Worm (Caenorhabditis elegans) whole organism, L1 larva: Measurements from ENCODE around the gene glb-13.

Source experiments
- C16A3.4 ChIP-seq: fragments of 150-350 bp; optimal IDR thresholded peaks from 2 replicates; lab custom pipeline; 2014; ENCODE audit warnings: missing biosample characterization, missing genetic modification characterization
- C34B4.2 ChIP-seq: sonication (generic microtip); optimal IDR thresholded peaks from 2 replicates; lab custom pipeline; 2017; ENCODE audit warnings: mild to moderate bottlenecking, missing genetic modification characterization, missing compliant biosample characterization
- aha-1 ChIP-seq: fragments of 150-350 bp; optimal IDR thresholded peaks from 2 replicates; lab custom pipeline; 2014; ENCODE audit warnings: missing biosample characterization, missing genetic modification characterization
- aly-2 ChIP-seq: fragments of 150-350 bp; optimal IDR thresholded peaks from 2 replicates; lab custom pipeline; 2014; ENCODE audit warnings: missing biosample characterization, missing genetic modification characterization
- ama-1 ChIP-seq: fragments of 150-350 bp; optimal IDR thresholded peaks from 2 replicates; lab custom pipeline; 2014
- blmp-1 ChIP-seq: fragments of 150-350 bp; optimal IDR thresholded peaks from 2 replicates; lab custom pipeline; 2014; ENCODE audit warnings: missing biosample characterization, missing genetic modification characterization
- ceh-63 ChIP-seq: fragments of 200-800 bp; sonication (Bioruptor generic); optimal IDR thresholded peaks from 2 replicates; lab custom pipeline; 2018; ENCODE audit warnings: mild to moderate bottlenecking, missing genetic modification characterization, missing compliant biosample characterization
- ceh-82 ChIP-seq, 3 experiments: fragments of 150-350 bp in 1 of 3; sonication (generic microtip) in 2 of 3; optimal IDR thresholded peaks; 2 replicates each; lab custom pipeline; 2014 to 2017; ENCODE audit warnings: missing biosample characterization in 3 of 3, missing genetic modification characterization in 3 of 3
- ceh-90 ChIP-seq: sonication (generic microtip); optimal IDR thresholded peaks from 2 replicates; lab custom pipeline; 2016; ENCODE audit warnings: missing genetic modification characterization, missing compliant biosample characterization
- ces-1 ChIP-seq: fragments of 150-350 bp; optimal IDR thresholded peaks from 2 replicates; lab custom pipeline; 2014; ENCODE audit warnings: missing biosample characterization, missing genetic modification reagents, missing genetic modification characterization
- dpl-1 ChIP-seq, 3 experiments: fragments of 150-350 bp in 2 of 3; sonication (generic microtip) in 1 of 3; optimal IDR thresholded peaks; 2 replicates each; lab custom pipeline; 2014 to 2017; ENCODE audit warnings: missing biosample characterization in 3 of 3, missing genetic modification characterization in 3 of 3, missing genetic modification reagents in 3 of 3
- dsc-1 ChIP-seq: sonication (generic microtip); optimal IDR thresholded peaks from 2 replicates; lab custom pipeline; 2016; ENCODE audit warnings: mild to moderate bottlenecking, missing genetic modification characterization, missing compliant biosample characterization
- efl-1 ChIP-seq, 4 experiments: fragments of 150-350 bp; optimal IDR thresholded peaks in 3 of 4; peaks in 1 of 4; 1 replicate in 1 of 4; 2 replicates in 3 of 4; lab custom pipeline; 2014; ENCODE audit warnings: missing biosample characterization in 2 of 4, missing genetic modification characterization in 2 of 4, missing genetic modification reagents in 2 of 4
- egl-27 ChIP-seq, 2 experiments: fragments of 150-350 bp in 1 of 2; sonication (generic microtip); optimal IDR thresholded peaks; 3 replicates each; lab custom pipeline; 2017 to 2018; ENCODE audit warnings: missing biosample characterization in 2 of 2, missing genetic modification characterization in 2 of 2, missing genetic modification reagents in 2 of 2
- elt-3 ChIP-seq, 6 experiments: fragments of 150-350 bp in 1 of 6; sonication (generic microtip); optimal IDR thresholded peaks; 2 replicates each; lab custom pipeline; 2017 to 2018; ENCODE audit warnings: missing biosample characterization in 6 of 6, missing genetic modification characterization in 6 of 6, inconsistent platforms in 1 of 6
- ets-5 ChIP-seq: fragments of 200-800 bp; sonication (Bioruptor generic); IDR thresholded peaks from 2 replicates; pipeline ENCODE4 v1.3.6; 2022; ENCODE audit warnings: missing genetic modification characterization, missing compliant biosample characterization
- fkh-8 ChIP-seq: sonication (generic microtip); optimal IDR thresholded peaks from 2 replicates; lab custom pipeline; 2016; ENCODE audit warnings: mild to moderate bottlenecking, missing genetic modification characterization, missing compliant biosample characterization
- fos-1 ChIP-seq: fragments of 150-350 bp; optimal IDR thresholded peaks from 2 replicates; lab custom pipeline; 2014; ENCODE audit warnings: missing biosample characterization, missing genetic modification characterization
- hlh-17 ChIP-seq: fragments of 200-800 bp; sonication (Bioruptor generic); optimal IDR thresholded peaks from 2 replicates; lab custom pipeline; 2018; ENCODE audit warnings: missing genetic modification characterization, mild to moderate bottlenecking, missing compliant biosample characterization, moderate library complexity, borderline replicate concordance
- hlh-4 ChIP-seq: sonication (generic microtip); optimal IDR thresholded peaks from 2 replicates; lab custom pipeline; 2016; ENCODE audit warnings: mild to moderate bottlenecking, missing genetic modification characterization, missing compliant biosample characterization
- hpl-2 ChIP-seq: fragments of 150-350 bp; optimal IDR thresholded peaks from 2 replicates; lab custom pipeline; 2014; ENCODE audit warnings: missing biosample characterization, missing genetic modification reagents, missing genetic modification characterization
- irx-1 ChIP-seq: sonication (generic microtip); optimal IDR thresholded peaks from 2 replicates; lab custom pipeline; 2016; ENCODE audit warnings: missing genetic modification characterization, missing compliant biosample characterization
- isw-1 ChIP-seq: fragments of 200-800 bp; sonication (Bioruptor generic); IDR thresholded peaks from 2 replicates; pipeline ENCODE4 v1.3.6; 2022; ENCODE audit warnings: missing genetic modification characterization, missing compliant biosample characterization
- lin-13 ChIP-seq: fragments of 150-350 bp; optimal IDR thresholded peaks from 2 replicates; lab custom pipeline; 2014; ENCODE audit warnings: missing biosample characterization, missing genetic modification reagents, missing genetic modification characterization
- lin-14 ChIP-seq: fragments of 200-800 bp; sonication (Bioruptor generic); optimal IDR thresholded peaks from 2 replicates; lab custom pipeline; 2018; ENCODE audit warnings: mild to moderate bottlenecking, missing genetic modification characterization, moderate library complexity, missing compliant biosample characterization
- lin-15B ChIP-seq: fragments of 150-350 bp; sonication (generic microtip); optimal IDR thresholded peaks from 3 replicates; lab custom pipeline; 2014; ENCODE audit warnings: missing biosample characterization, missing genetic modification characterization
- lin-35 ChIP-seq, 2 experiments: fragments of 150-350 bp; optimal IDR thresholded peaks; 2 replicates each; lab custom pipeline; 2014; ENCODE audit warnings: missing biosample characterization in 2 of 2, missing genetic modification characterization in 2 of 2, missing genetic modification reagents in 2 of 2
- lir-3 ChIP-seq: sonication (generic microtip); optimal IDR thresholded peaks from 2 replicates; lab custom pipeline; 2016; ENCODE audit warnings: mild to moderate bottlenecking, missing genetic modification characterization, moderate library complexity, missing compliant biosample characterization; ENCODE audit not compliant: poor library complexity
- mdl-1 ChIP-seq, 2 experiments: fragments of 150-350 bp; optimal IDR thresholded peaks; 2 replicates each; lab custom pipeline; 2014 to 2017; ENCODE audit warnings: missing biosample characterization in 2 of 2, missing genetic modification characterization in 2 of 2, inconsistent platforms in 1 of 2
- mef-2 ChIP-seq: fragments of 150-350 bp; optimal IDR thresholded peaks from 2 replicates; lab custom pipeline; 2014; ENCODE audit warnings: missing biosample characterization, missing genetic modification characterization
- nhr-19 ChIP-seq: fragments of 200-800 bp; sonication (Bioruptor generic); conservative IDR thresholded peaks from 2 replicates; pipeline ENCODE4 v1.3.6; 2022; ENCODE audit warnings: missing genetic modification characterization, missing compliant biosample characterization
- nhr-20 ChIP-seq: sonication (generic microtip); optimal IDR thresholded peaks from 2 replicates; lab custom pipeline; 2016; ENCODE audit warnings: mild to moderate bottlenecking, missing genetic modification characterization, missing compliant biosample characterization
- nhr-237 ChIP-seq: fragments of 150-350 bp; optimal IDR thresholded peaks from 2 replicates; lab custom pipeline; 2014; ENCODE audit warnings: missing biosample characterization, missing genetic modification characterization
- nhr-28 ChIP-seq: fragments of 150-350 bp; optimal IDR thresholded peaks from 2 replicates; lab custom pipeline; 2014; ENCODE audit warnings: missing biosample characterization, missing genetic modification characterization
- nhr-76 ChIP-seq: sonication (generic microtip); optimal IDR thresholded peaks from 2 replicates; lab custom pipeline; 2017; ENCODE audit warnings: missing biosample characterization, missing genetic modification characterization
- nhr-77 ChIP-seq: fragments of 150-350 bp; optimal IDR thresholded peaks from 2 replicates; lab custom pipeline; 2014; ENCODE audit warnings: missing biosample characterization, missing genetic modification characterization
- nhr-84 ChIP-seq: sonication (generic microtip); optimal IDR thresholded peaks from 2 replicates; lab custom pipeline; 2017; ENCODE audit warnings: missing biosample characterization, missing genetic modification characterization
- rnt-1 ChIP-seq: sonication (generic microtip); optimal IDR thresholded peaks from 2 replicates; lab custom pipeline; 2016; ENCODE audit warnings: mild to moderate bottlenecking, missing genetic modification characterization, moderate library complexity, missing compliant biosample characterization
- skn-1 ChIP-seq: fragments of 150-350 bp; optimal IDR thresholded peaks from 2 replicates; lab custom pipeline; 2014; ENCODE audit warnings: missing biosample characterization, missing genetic modification characterization
- snpc-4 ChIP-seq: fragments of 150-350 bp; optimal IDR thresholded peaks from 2 replicates; lab custom pipeline; 2014; ENCODE audit warnings: missing biosample characterization, missing genetic modification characterization
- snu-23 ChIP-seq: sonication (generic microtip); optimal IDR thresholded peaks from 2 replicates; lab custom pipeline; 2016; ENCODE audit warnings: missing genetic modification characterization, missing compliant biosample characterization
- sox-4 ChIP-seq: sonication (generic microtip); optimal IDR thresholded peaks from 2 replicates; lab custom pipeline; 2016; ENCODE audit warnings: missing genetic modification characterization, missing compliant biosample characterization
- sptf-1 ChIP-seq: fragments of 150-350 bp; optimal IDR thresholded peaks from 2 replicates; lab custom pipeline; 2014; ENCODE audit warnings: missing biosample characterization, missing genetic modification characterization
- swsn-7 ChIP-seq: sonication (generic microtip); optimal IDR thresholded peaks from 2 replicates; lab custom pipeline; 2016; ENCODE audit warnings: missing genetic modification characterization, missing compliant biosample characterization
- tlp-1 ChIP-seq: fragments of 150-350 bp; optimal IDR thresholded peaks from 2 replicates; lab custom pipeline; 2014; ENCODE audit warnings: missing biosample characterization, missing genetic modification characterization
- unc-30 ChIP-seq: sonication (generic microtip); optimal IDR thresholded peaks from 2 replicates; lab custom pipeline; 2017; ENCODE audit warnings: missing biosample characterization, missing genetic modification characterization
- unc-86 ChIP-seq: sonication (generic microtip); optimal IDR thresholded peaks from 2 replicates; lab custom pipeline; 2016; ENCODE audit warnings: missing genetic modification characterization, missing compliant biosample characterization
- vab-15 ChIP-seq: sonication (generic microtip); optimal IDR thresholded peaks from 2 replicates; lab custom pipeline; 2017; ENCODE audit warnings: missing genotype, mild to moderate bottlenecking, missing genetic modification characterization, missing compliant biosample characterization
- xbp-1 ChIP-seq: sonication (generic microtip); optimal IDR thresholded peaks from 2 replicates; lab custom pipeline; 2016; ENCODE audit warnings: missing genetic modification characterization, missing compliant biosample characterization
- zag-1 ChIP-seq: fragments of 150-350 bp; optimal IDR thresholded peaks from 2 replicates; lab custom pipeline; 2014; ENCODE audit warnings: missing biosample characterization, missing genetic modification characterization
- zip-4 ChIP-seq: fragments of 200-800 bp; sonication (Bioruptor generic); optimal IDR thresholded peaks from 2 replicates; lab custom pipeline; 2018; ENCODE audit warnings: mild to moderate bottlenecking, missing genetic modification characterization, moderate library complexity, missing compliant biosample characterization
- ztf-4 ChIP-seq: fragments of 150-350 bp; optimal IDR thresholded peaks from 2 replicates; lab custom pipeline; 2014; ENCODE audit warnings: missing biosample characterization, missing genetic modification characterization

Gene glb-13

ce11 chrX:12367498-12367897 is 10.7 kb downstream of the glb-13 start (continued):
- TF ChIP-seq nhr-19 (GFP tag; lab: Robert Waterston, UW) (peak; percentile 56), C34B4.2 (tag; lab: Kevin White, UChicago) (no peak), zag-1 (no peak), nhr-77 (peak; percentile 16), nhr-76 (tag; lab: Kevin White, UChicago) (no peak), C16A3.4 (peak; percentile 41), ceh-90 (no peak), elt-3 (tag; optimal IDR thresholded peaks at IDR 0.05; lab: Kevin White, UChicago) (no peak), swsn-7 (tag; lab: Kevin White, UChicago) (peak; percentile 24), mdl-1 (tag; optimal IDR thresholded peaks at IDR 0.05; lab: Kevin White, UChicago) (peak in 1 of 2 experiments; percentile 45), skn-1 (tag; lab: Kevin White, UChicago) (peak; percentile 33), ces-1 (no peak), snpc-4 (no peak), unc-86 (tag; lab: Kevin White, UChicago) (no peak), ceh-82 (tag; optimal IDR thresholded peaks at IDR 0.05; lab: Kevin White, UChicago) (peak; percentile 36 to 61 (median 61)), fkh-8 (no peak), dsc-1 (peak; percentile 53), nhr-84 (no peak), aly-2 (tag; lab: Kevin White, UChicago) (no peak), vab-15 (tag; lab: Kevin White, UChicago) (no peak), lin-35 (GFP tag; optimal IDR thresholded peaks at IDR 0.05; lab: Kevin White, UChicago) (peak in 1 of 2 experiments; percentile 55), hlh-4 (no peak), ama-1 (lab: Kevin White, UChicago) (no peak), aha-1 (tag; lab: Kevin White, UChicago) (no peak), isw-1 (GFP tag; lab: Robert Waterston, UW) (no peak), lin-14 (GFP tag; lab: Kevin White, UChicago) (peak; percentile 42), lir-3 (tag; lab: Kevin White, UChicago) (no peak), dpl-1 (GFP tag; optimal IDR thresholded peaks at IDR 0.05; lab: Kevin White, UChicago) (no peak), hpl-2 (no peak), ztf-4 (tag; lab: Kevin White, UChicago) (no peak), snu-23 (GFP tag; lab: Kevin White, UChicago) (peak; percentile 73), nhr-20 (tag; lab: Kevin White, UChicago) (peak; percentile 29), ets-5 (GFP tag; lab: Robert Waterston, UW) (no peak), sox-4 (no peak), hlh-17 (GFP tag; lab: Kevin White, UChicago) (no peak), lin-13 (GFP tag; lab: Kevin White, UChicago) (peak; percentile 11), nhr-28 (tag; lab: Kevin White, UChicago) (no peak), xbp-1 (tag; lab: Kevin White, UChicago) (no peak), nhr-237 (no peak), irx-1 (peak; percentile 22), sptf-1 (tag; lab: Kevin White, UChicago) (no peak)

ce11 chrX:12365388-12365787 is 12.8 kb downstream of the glb-13 start, which contains the start of gene F19H6.4:
Gene F19H6.4, plus strand, starts transcription at chrX:12365688.
- TF ChIP-seq unc-30 (tag; lab: Kevin White, UChicago) (no peak), rnt-1 (no peak), egl-27 (tag; optimal IDR thresholded peaks at IDR 0.05; lab: Kevin White, UChicago) (no peak), lin-15B (tag; lab: Kevin White, UChicago) (no peak), ceh-63 (no peak), zip-4 (GFP tag; lab: Kevin White, UChicago) (no peak), fos-1 (tag; lab: Kevin White, UChicago) (no peak), dpl-1 (GFP tag; optimal IDR thresholded peaks at IDR 0.05; lab: Kevin White, UChicago) (no peak), efl-1 (optimal IDR thresholded peaks at IDR 0.05; lab: Kevin White, UChicago) (no peak), efl-1 (GFP tag; optimal IDR thresholded peaks at IDR 0.05 in 1 of 2; lab: Kevin White, UChicago) (no peak), nhr-76 (tag; lab: Kevin White, UChicago) (no peak), mef-2 (tag; lab: Kevin White, UChicago) (no peak), blmp-1 (tag; lab: Kevin White, UChicago) (no peak), lin-14 (GFP tag; lab: Kevin White, UChicago) (no peak), tlp-1 (tag; lab: Kevin White, UChicago) (no peak), hlh-17 (GFP tag; lab: Kevin White, UChicago) (no peak)
- TF ChIP-seq, all 84 proteins: peak for 0
